Fruit fly (Drosophila melanogaster) whole organism, embryonic: Measurements from ENCODE around the gene Tlk.

Experiments
- BtbVII ChIP-seq: fragments of 200-800 bp; sonication (Bioruptor generic); optimal IDR thresholded peaks from 3 replicates; lab custom pipeline; 2017; ENCODE audit warnings: missing biosample characterization, mild to moderate bottlenecking, missing genetic modification characterization
- CG10959 ChIP-seq: fragments of 200-800 bp; sonication (Bioruptor generic); IDR thresholded peaks from 2 replicates; pipeline ENCODE4 v1.3.6; 2022; ENCODE audit warnings: missing biosample characterization, missing genetic modification characterization
- CG11504 ChIP-seq: fragments of 200-800 bp; sonication (Bioruptor generic); optimal IDR thresholded peaks from 3 replicates; lab custom pipeline; 2019; ENCODE audit warnings: missing biosample characterization, mild to moderate bottlenecking, missing genetic modification characterization, moderate library complexity
- CG12155 ChIP-seq: fragments of 200-800 bp; sonication (Bioruptor generic); optimal IDR thresholded peaks from 3 replicates; lab custom pipeline; 2016; ENCODE audit warnings: missing biosample characterization, missing genetic modification characterization
- CG12219 ChIP-seq: fragments of 200-800 bp; sonication (Bioruptor generic); optimal IDR thresholded peaks from 3 replicates; lab custom pipeline; 2018; ENCODE audit warnings: missing biosample characterization, mild to moderate bottlenecking, missing genetic modification characterization
- CG12391 ChIP-seq: fragments of 200-800 bp; sonication (Bioruptor generic); optimal IDR thresholded peaks from 3 replicates; lab custom pipeline; 2018; ENCODE audit warnings: missing biosample characterization, mild to moderate bottlenecking, missing genetic modification characterization, moderate library complexity
- CG1602 ChIP-seq: fragments of 200-800 bp; sonication (Bioruptor generic); optimal IDR thresholded peaks from 3 replicates; lab custom pipeline; 2016; ENCODE audit warnings: missing biosample characterization, missing genetic modification characterization
- CG16863 ChIP-seq: fragments of 200-800 bp; sonication (Bioruptor generic); optimal IDR thresholded peaks from 3 replicates; lab custom pipeline; 2016; ENCODE audit warnings: missing biosample characterization, missing genetic modification characterization
- CG2129 ChIP-seq: fragments of 200-800 bp; sonication (Bioruptor generic); IDR thresholded peaks from 2 replicates; pipeline ENCODE4 v1.3.6; 2022; ENCODE audit warnings: missing biosample characterization, missing genetic modification characterization; ENCODE audit not compliant: partially characterized antibody
- CG31365 ChIP-seq: fragments of 200-800 bp; sonication (Bioruptor generic); optimal IDR thresholded peaks from 2 replicates; lab custom pipeline; 2018; ENCODE audit warnings: missing biosample characterization, mild to moderate bottlenecking, missing genetic modification characterization
- CG4282 ChIP-seq: fragments of 200-800 bp; sonication (Bioruptor generic); optimal IDR thresholded peaks from 2 replicates; lab custom pipeline; 2016; ENCODE audit warnings: missing biosample characterization, missing genetic modification characterization
- CG43689 ChIP-seq: fragments of 200-800 bp; sonication (Bioruptor generic); IDR thresholded peaks from 2 replicates; pipeline ENCODE4 v1.3.6; 2022; ENCODE audit warnings: missing biosample characterization, missing genetic modification characterization
- CG4820 ChIP-seq: fragments of 200-800 bp; sonication (Bioruptor generic); optimal IDR thresholded peaks from 3 replicates; lab custom pipeline; 2016; ENCODE audit warnings: missing biosample characterization, missing genetic modification characterization
- CG4854 ChIP-seq: fragments of 200-800 bp; sonication (Bioruptor generic); optimal IDR thresholded peaks from 2 replicates; lab custom pipeline; 2016; ENCODE audit warnings: missing biosample characterization, missing genetic modification characterization, inconsistent platforms
- CG6272 ChIP-seq: fragments of 200-800 bp; sonication (Bioruptor generic); IDR thresholded peaks from 2 replicates; pipeline ENCODE4 v1.3.6; 2022; ENCODE audit warnings: missing biosample characterization, missing genetic modification characterization
- CG7271 ChIP-seq: fragments of 200-800 bp; sonication (Bioruptor generic); optimal IDR thresholded peaks from 2 replicates; lab custom pipeline; 2018; ENCODE audit warnings: missing biosample characterization, mild to moderate bottlenecking, missing genetic modification characterization, moderate library complexity
- CG7372 ChIP-seq: fragments of 200-800 bp; sonication (Bioruptor generic); IDR thresholded peaks from 2 replicates; pipeline ENCODE4 v1.3.6; 2022; ENCODE audit warnings: missing biosample characterization, missing genetic modification characterization
- CTCF ChIP-seq: fragments of 200-800 bp; sonication (Bioruptor generic); optimal IDR thresholded peaks from 2 replicates; lab custom pipeline; 2017; ENCODE audit warnings: missing biosample characterization, mild to moderate bottlenecking, missing genetic modification characterization, moderate library complexity
- Dref ChIP-seq: fragments of 200-800 bp; sonication (Bioruptor generic); IDR thresholded peaks from 2 replicates; pipeline ENCODE4 v1.3.6; 2022; ENCODE audit warnings: missing biosample characterization, missing genetic modification characterization
- Gsc ChIP-seq: fragments of 200-800 bp; sonication (Bioruptor generic); IDR thresholded peaks from 2 replicates; pipeline ENCODE4 v1.3.6; 2022; ENCODE audit warnings: missing biosample characterization, missing genetic modification characterization
- HmgZ ChIP-seq: fragments of 200-800 bp; sonication (Bioruptor generic); optimal IDR thresholded peaks from 2 replicates; lab custom pipeline; 2018; ENCODE audit warnings: missing biosample characterization, mild to moderate bottlenecking, missing genetic modification characterization
- Hr3 ChIP-seq: fragments of 200-800 bp; sonication (Bioruptor generic); optimal IDR thresholded peaks from 3 replicates; lab custom pipeline; 2016; ENCODE audit warnings: missing biosample characterization, missing genetic modification characterization
- Hr39 ChIP-seq: fragments of >200 bp; optimal IDR thresholded peaks from 2 replicates; lab custom pipeline; 2017
- Hr51 ChIP-seq, 2 experiments: fragments of 200-800 bp; sonication (Bioruptor generic); optimal IDR thresholded peaks; 2 replicates in 1 of 2; 3 replicates in 1 of 2; lab custom pipeline; 2016 to 2018; ENCODE audit warnings: missing biosample characterization in 2 of 2, missing genetic modification characterization in 2 of 2, mild to moderate bottlenecking in 1 of 2, moderate library complexity in 1 of 2
- Mad ChIP-seq: fragments of 200-800 bp; sonication (Bioruptor generic); optimal IDR thresholded peaks from 2 replicates; lab custom pipeline; 2016; ENCODE audit warnings: missing biosample characterization, missing genetic modification characterization
- Med ChIP-seq: fragments of 200-800 bp; sonication (Bioruptor generic); peaks from one replicate; lab custom pipeline; 2016; ENCODE audit warnings: missing biosample characterization, missing genetic modification characterization, mild to moderate bottlenecking, inconsistent platforms, moderate library complexity
- Nf-YA ChIP-seq: fragments of 200-800 bp; sonication (Bioruptor generic); IDR thresholded peaks from 2 replicates; pipeline ENCODE4 v1.3.6; 2022; ENCODE audit warnings: missing biosample characterization, missing genetic modification characterization
- Pdp1 ChIP-seq, 2 experiments: fragments of 200-800 bp; sonication (Bioruptor generic); optimal IDR thresholded peaks; 3 replicates each; lab custom pipeline; 2016; ENCODE audit warnings: missing biosample characterization in 2 of 2, missing genetic modification characterization in 2 of 2, mild to moderate bottlenecking in 1 of 2, moderate library complexity in 1 of 2
- Ssrp ChIP-seq: fragments of 200-800 bp; sonication (Bioruptor generic); optimal IDR thresholded peaks from 2 replicates; lab custom pipeline; 2018; ENCODE audit warnings: missing biosample characterization, mild to moderate bottlenecking, missing genetic modification characterization, moderate library complexity
- ap ChIP-seq: fragments of 200-800 bp; sonication (Bioruptor generic); IDR thresholded peaks from 2 replicates; pipeline ENCODE4 v1.3.6; 2022; ENCODE audit warnings: missing biosample characterization, missing genetic modification characterization
- ara ChIP-seq: fragments of 200-800 bp; sonication (Bioruptor generic); IDR thresholded peaks from 2 replicates; pipeline ENCODE4 v1.3.6; 2022; ENCODE audit warnings: missing biosample characterization, missing genetic modification characterization
- bigmax ChIP-seq: fragments of 200-800 bp; sonication (Bioruptor generic); optimal IDR thresholded peaks from 2 replicates; lab custom pipeline; 2018; ENCODE audit warnings: missing biosample characterization, mild to moderate bottlenecking, missing genetic modification characterization
- chinmo ChIP-seq: fragments of 200-800 bp; sonication (Bioruptor generic); IDR thresholded peaks from 4 replicates; pipeline ENCODE4 v1.3.6; 2022; ENCODE audit warnings: missing biosample characterization, missing genetic modification characterization; ENCODE audit not compliant: partially characterized antibody
- crol ChIP-seq: fragments of 200-800 bp; sonication (Bioruptor generic); IDR thresholded peaks from 2 replicates; pipeline ENCODE4 v1.3.6; 2022; ENCODE audit warnings: missing biosample characterization, missing genetic modification characterization
- eve ChIP-seq, 2 experiments: fragments of >200 bp; optimal IDR thresholded peaks; 2 replicates each; lab custom pipeline; 2017; ENCODE audit warnings: missing biosample characterization in 2 of 2, missing genetic modification characterization in 2 of 2
- ewg ChIP-seq: fragments of 200-800 bp; sonication (Bioruptor generic); optimal IDR thresholded peaks from 3 replicates; lab custom pipeline; 2017; ENCODE audit warnings: mild to moderate bottlenecking, missing biosample characterization, missing genetic modification reagents, missing genetic modification characterization
- fd3F ChIP-seq: fragments of 200-800 bp; sonication (Bioruptor generic); optimal IDR thresholded peaks from 2 replicates; lab custom pipeline; 2018; ENCODE audit warnings: missing biosample characterization, mild to moderate bottlenecking, missing genetic modification characterization, moderate library complexity
- ftz-f1 ChIP-seq: fragments of 200-800 bp; sonication (Bioruptor generic); optimal IDR thresholded peaks from 2 replicates; lab custom pipeline; 2016; ENCODE audit warnings: missing biosample characterization, missing genetic modification characterization
- gem ChIP-seq: fragments of 200-800 bp; sonication (Bioruptor generic); optimal IDR thresholded peaks from 2 replicates; lab custom pipeline; 2019; ENCODE audit warnings: missing biosample characterization, mild to moderate bottlenecking, missing genetic modification characterization, moderate library complexity
- lab ChIP-seq: fragments of 200-800 bp; sonication (Bioruptor generic); optimal IDR thresholded peaks from 3 replicates; lab custom pipeline; 2017; ENCODE audit warnings: missing biosample characterization, missing genetic modification characterization, mild to moderate bottlenecking, moderate library complexity, missing genetic modification reagents
- oc ChIP-seq: fragments of 200-800 bp; sonication (Bioruptor generic); optimal IDR thresholded peaks from 2 replicates; lab custom pipeline; 2018; ENCODE audit warnings: missing biosample characterization, mild to moderate bottlenecking, missing genetic modification characterization, moderate library complexity
- ranshi ChIP-seq: fragments of 200-800 bp; sonication (Bioruptor generic); IDR thresholded peaks from 2 replicates; pipeline ENCODE4 v1.3.6; 2022; ENCODE audit warnings: missing biosample characterization, missing genetic modification characterization
- repo ChIP-seq: fragments of 200-800 bp; sonication (Bioruptor generic); optimal IDR thresholded peaks from 2 replicates; lab custom pipeline; 2016; ENCODE audit warnings: missing biosample characterization, missing genetic modification characterization
- sd ChIP-seq: fragments of 200-800 bp; sonication (Bioruptor generic); optimal IDR thresholded peaks from 3 replicates; lab custom pipeline; 2018; ENCODE audit warnings: missing biosample characterization, mild to moderate bottlenecking, missing genetic modification characterization, moderate library complexity
- sr ChIP-seq: fragments of 200-800 bp; sonication (Bioruptor generic); IDR thresholded peaks from 3 replicates; pipeline ENCODE4 v1.3.6; 2022; ENCODE audit warnings: missing biosample characterization, missing genetic modification characterization
- ssp ChIP-seq: fragments of 200-800 bp; sonication (Bioruptor generic); IDR thresholded peaks from 2 replicates; pipeline ENCODE4 v1.3.6; 2022; ENCODE audit warnings: missing biosample characterization, missing genetic modification characterization
- stc ChIP-seq: fragments of 200-800 bp; sonication (Bioruptor generic); IDR thresholded peaks from 2 replicates; pipeline ENCODE4 v1.3.6; 2022; ENCODE audit warnings: missing biosample characterization, missing genetic modification characterization
- tgo ChIP-seq: fragments of 200-800 bp; sonication (Bioruptor generic); IDR thresholded peaks from 3 replicates; pipeline ENCODE4 v1.3.6; 2022; ENCODE audit warnings: missing biosample characterization, missing genetic modification characterization
- trem ChIP-seq: fragments of 200-800 bp; optimal IDR thresholded peaks from 3 replicates; lab custom pipeline; 2019; ENCODE audit warnings: missing biosample characterization, mild to moderate bottlenecking, missing genetic modification characterization, moderate library complexity
- zfh1 ChIP-seq: fragments of 200-800 bp; sonication (Bioruptor generic); IDR thresholded peaks from 3 replicates; pipeline ENCODE4 v1.3.6; 2022; ENCODE audit warnings: missing biosample characterization, missing genetic modification characterization

Tlk gene

dm6 chrX:3744492-3745263, 24.9 kb downstream of the Tlk start (continued):
- TF ChIP-seq repo (GFP tag; lab: Kevin White, UChicago): no peak
- no peak for TF ChIP-seq stc (GFP tag; lab: Robert Waterston, UW)
- peak; percentile 7 for TF ChIP-seq CG31365 (tag; lab: Kevin White, UChicago)
- TF ChIP-seq ranshi: no peak
- no peak for TF ChIP-seq ara (GFP tag; lab: Robert Waterston, UW)
- peak; percentile 81 for TF ChIP-seq Med (GFP tag; lab: Kevin White, UChicago)
- no peak for TF ChIP-seq BtbVII
- peak; percentile 50 for TF ChIP-seq HmgZ (tag; lab: Kevin White, UChicago)
- TF ChIP-seq CG4282 (GFP tag; lab: Kevin White, UChicago): peak; percentile 73
- peak; percentile 99 for TF ChIP-seq chinmo (GFP tag; lab: Robert Waterston, UW)
- peak; percentile 1; the same call in 2 of the 3 replicates for TF ChIP-seq zfh1
- TF ChIP-seq ftz-f1 (GFP tag; lab: Kevin White, UChicago): peak; percentile 97
- peak; percentile 79 for TF ChIP-seq CTCF (GFP tag; lab: Kevin White, UChicago)
- TF ChIP-seq Pdp1 (GFP tag; optimal IDR thresholded peaks at IDR 0.05; lab: Kevin White, UChicago): peak in 1 of 2 experiments; percentile 98

dm6 chrX:3745264-3745564, 25.4 kb downstream of the Tlk start:
- TF ChIP-seq oc (no peak), CG16863 (GFP tag; lab: Kevin White, UChicago) (no peak), CG10959 (GFP tag; lab: Robert Waterston, UW) (no peak), CG12219 (GFP tag; lab: Kevin White, UChicago) (no peak), CG4854 (GFP tag; lab: Kevin White, UChicago) (no peak), CG7372 (no peak), CG12391 (tag; lab: Kevin White, UChicago) (peak; percentile 47), Hr3 (GFP tag; lab: Kevin White, UChicago) (peak; percentile 9), CG12155 (GFP tag; lab: Kevin White, UChicago) (peak; percentile 66), sr (GFP tag; lab: Robert Waterston, UW) (no peak), CG43689 (no peak), Gsc (GFP tag; lab: Robert Waterston, UW) (no peak), Nf-YA (GFP tag; lab: Robert Waterston, UW) (no peak), ssp (GFP tag; lab: Robert Waterston, UW) (no peak), CG2129 (GFP tag; lab: Robert Waterston, UW) (no peak), sd (tag; lab: Kevin White, UChicago) (no peak), CG7271 (tag; lab: Kevin White, UChicago) (no peak), bigmax (no peak), CG4820 (GFP tag; lab: Kevin White, UChicago) (peak; percentile 21), fd3F (GFP tag; lab: Kevin White, UChicago) (peak; percentile 14), ap (GFP tag; lab: Robert Waterston, UW) (no peak), gem (tag; lab: Kevin White, UChicago) (peak; percentile 70), CG6272 (GFP tag; lab: Robert Waterston, UW) (no peak), eve (GFP tag; optimal IDR thresholded peaks at IDR 0.05; lab: Kevin White, UChicago) (peak in 1 of 2 experiments; percentile 71), Dref (no peak), CG11504 (peak; percentile 61), tgo (GFP tag; lab: Robert Waterston, UW) (peak; percentile 32; the same call in 1 of the 3 replicates), trem (tag; lab: Kevin White, UChicago) (no peak), crol (GFP tag; lab: Robert Waterston, UW) (no peak), ewg (GFP tag; lab: Kevin White, UChicago) (peak; percentile 27), Ssrp (tag; lab: Kevin White, UChicago) (peak; percentile 48), Mad (GFP tag; lab: Kevin White, UChicago) (no peak), HmgZ (tag; lab: Kevin White, UChicago) (peak; percentile 2), lab (peak; percentile 70), Pdp1 (GFP tag; optimal IDR thresholded peaks at IDR 0.05; lab: Kevin White, UChicago) (peak in 1 of 2 experiments; percentile 14), Hr39 (lab: Kevin White, UChicago) (no peak), Hr51 (GFP tag; optimal IDR thresholded peaks at IDR 0.05; lab: Kevin White, UChicago) (peak in 1 of 2 experiments; percentile 66), CG1602 (GFP tag; lab: Kevin White, UChicago) (no peak)
